Worm (Caenorhabditis elegans): Measurements from ENCODE around the gene unc-69.

Gene unc-69

DNA sequence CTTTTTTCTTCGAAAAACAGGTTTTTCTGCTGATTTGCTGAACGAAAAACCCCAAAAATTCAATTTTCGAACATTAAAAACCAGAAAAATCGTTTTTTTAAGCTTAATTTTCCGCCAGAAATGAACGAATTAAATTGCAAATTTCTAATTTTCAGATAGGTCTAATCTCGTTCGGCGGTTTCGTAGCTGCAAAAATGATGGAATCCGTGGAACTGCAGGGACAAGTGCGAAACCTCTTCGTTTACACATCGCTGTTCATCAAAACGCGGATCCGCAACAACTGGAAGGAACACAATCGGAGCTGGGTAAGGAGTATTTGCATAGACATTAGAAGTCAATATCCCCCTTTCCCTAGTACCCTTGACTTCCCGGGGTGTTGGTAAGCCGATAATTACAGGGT is 17.4 kb downstream of the unc-69 start:
- TF ChIP-seq tbx-2 (tag; optimal IDR thresholded peaks at IDR 0.05): no peak
- no peak for TF ChIP-seq Y22D7AL.16 (tag; optimal IDR thresholded peaks at IDR 0.05)
- TF ChIP-seq ceh-14 (tag; optimal IDR thresholded peaks at IDR 0.05): no peak
- no peak for TF ChIP-seq nhr-232 (tag; optimal IDR thresholded peaks at IDR 0.05)
- TF ChIP-seq dmd-4 (tag; optimal IDR thresholded peaks at IDR 0.05; ENCODE audit: borderline replicate concordance): no peak
- no peak for TF ChIP-seq T23F11.4 (GFP tag; optimal IDR thresholded peaks at IDR 0.05)
- no peak for TF ChIP-seq unc-42 (tag; optimal IDR thresholded peaks at IDR 0.05)
- no peak for TF ChIP-seq npax-4 (tag; optimal IDR thresholded peaks at IDR 0.05)
- no peak for TF ChIP-seq ceh-31 (tag; optimal IDR thresholded peaks at IDR 0.05)
- no peak for TF ChIP-seq fax-1 (tag; optimal IDR thresholded peaks at IDR 0.05)
- no peak for TF ChIP-seq elt-4 (tag; optimal IDR thresholded peaks at IDR 0.05)
- no peak for TF ChIP-seq dve-1 (tag; optimal IDR thresholded peaks at IDR 0.05)
- TF ChIP-seq ets-4 (tag; optimal IDR thresholded peaks at IDR 0.05): no peak
- TF ChIP-seq che-1 (tag; optimal IDR thresholded peaks at IDR 0.05): no peak
- no peak for TF ChIP-seq ref-2 (tag; optimal IDR thresholded peaks at IDR 0.05)

DNA sequence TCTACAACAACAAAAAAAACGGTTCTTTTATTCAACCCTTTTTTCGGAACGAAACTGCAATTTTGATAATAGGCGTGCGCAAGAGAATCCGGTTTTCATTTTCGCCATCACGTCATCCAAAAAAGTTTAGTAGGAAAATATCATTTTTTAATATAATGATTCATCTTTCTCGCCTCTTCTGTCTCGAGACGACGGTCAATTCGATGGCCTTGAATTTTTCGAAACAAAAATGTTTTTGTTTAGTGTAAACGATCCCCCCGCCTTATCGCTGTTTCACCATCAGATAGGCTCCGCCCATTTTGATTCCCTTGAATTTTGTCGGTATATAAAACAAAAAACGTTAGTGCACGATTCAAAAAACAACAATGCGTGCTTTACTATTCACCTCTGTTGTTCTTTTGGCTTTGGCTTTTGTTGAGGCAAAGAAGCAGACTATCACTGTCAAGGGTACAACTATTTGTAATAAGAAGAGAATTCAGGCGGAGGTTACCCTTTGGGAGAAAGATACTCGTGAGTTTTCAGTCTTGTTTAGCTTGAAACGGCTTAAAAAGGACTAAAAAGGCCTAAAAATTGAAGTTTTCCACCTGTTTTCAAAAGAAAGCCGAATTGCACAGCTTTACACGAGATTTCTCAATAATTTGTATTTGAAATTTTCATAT is 18.9 kb downstream of the unc-69 start, which contains the start of gene ttr-15:
Gene ttr-15 (plus strand): TSS at position 340 of the 659 bp plus-strand sequence.
- TF ChIP-seq syd-9 (tag; optimal IDR thresholded peaks at IDR 0.05) (no peak), rnt-1 (tag; optimal IDR thresholded peaks at IDR 0.05) (no peak), hlh-6 (tag; optimal IDR thresholded peaks at IDR 0.05) (no peak), hlh-30 (tag; optimal IDR thresholded peaks at IDR 0.05; ENCODE audit: insufficient read depth) (no peak), elt-4 (tag; optimal IDR thresholded peaks at IDR 0.05) (no peak), hlh-15 (tag; optimal IDR thresholded peaks at IDR 0.05) (no peak), fax-1 (tag; optimal IDR thresholded peaks at IDR 0.05) (no peak), ets-4 (tag; optimal IDR thresholded peaks at IDR 0.05) (no peak), ztf-16 (tag; optimal IDR thresholded peaks at IDR 0.05) (no peak), dmd-4 (tag; optimal IDR thresholded peaks at IDR 0.05; ENCODE audit: borderline replicate concordance) (no peak), ceh-2 (tag; optimal IDR thresholded peaks at IDR 0.05) (no peak), fkh-10 (GFP tag; optimal IDR thresholded peaks at IDR 0.05) (no peak)

DNA sequence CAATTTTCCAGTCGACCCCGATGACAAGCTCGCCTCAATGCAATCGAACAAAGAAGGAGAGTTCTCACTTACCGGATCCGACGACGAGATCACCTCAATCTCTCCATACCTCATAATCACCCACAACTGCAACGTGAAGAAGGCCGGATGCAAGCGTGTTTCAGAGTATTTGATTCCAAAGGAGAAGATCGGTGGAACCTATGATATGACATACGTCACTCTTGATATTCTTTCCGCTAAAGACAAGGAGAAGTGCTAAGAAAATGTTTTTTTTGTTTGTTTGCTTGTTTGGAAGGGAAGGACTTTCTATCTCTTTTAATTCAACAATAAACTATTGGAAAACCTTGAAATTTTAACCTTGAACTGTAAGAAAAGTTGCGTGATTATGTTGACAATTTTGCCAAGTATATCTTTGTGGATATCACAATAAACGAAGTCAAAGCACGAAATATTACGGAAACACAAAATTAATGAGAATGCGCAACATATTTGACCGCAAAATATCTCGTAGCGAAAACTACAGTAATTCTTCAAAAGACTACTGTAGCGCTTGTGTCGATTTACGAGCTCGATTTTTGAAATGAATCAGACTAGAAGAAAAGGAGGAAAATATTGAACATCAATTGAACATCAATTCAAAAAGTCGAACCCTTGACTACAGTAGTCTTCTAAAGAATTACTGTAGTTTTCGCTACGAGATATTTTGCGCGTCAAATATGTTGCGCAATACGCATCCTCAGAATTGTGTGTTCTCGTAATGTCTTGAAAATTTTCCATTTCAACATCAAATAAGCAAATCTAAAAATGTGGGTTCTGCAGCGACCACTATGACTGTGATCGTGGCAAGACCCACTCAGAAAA is 20.5 kb downstream of the unc-69 start:
- no peak for TF ChIP-seq ceh-9 (tag; optimal IDR thresholded peaks at IDR 0.05)
- TF ChIP-seq ets-4 (tag; optimal IDR thresholded peaks at IDR 0.05): no peak
- no peak for TF ChIP-seq ttx-3 (tag; optimal IDR thresholded peaks at IDR 0.05)
- no peak for TF ChIP-seq unc-3 (GFP tag; conservative IDR thresholded peaks at IDR 0.05)
- no peak for TF ChIP-seq unc-3 (tag; optimal IDR thresholded peaks at IDR 0.05)
- TF ChIP-seq fkh-10 (GFP tag; optimal IDR thresholded peaks at IDR 0.05): no peak
- TF ChIP-seq sox-2 (GFP tag; IDR thresholded peaks at IDR 0.05): no peak
- TF ChIP-seq ceh-14 (tag; optimal IDR thresholded peaks at IDR 0.05): no peak
- TF ChIP-seq hlh-6 (tag; optimal IDR thresholded peaks at IDR 0.05): no peak
- no peak for TF ChIP-seq pax-1 (tag; optimal IDR thresholded peaks at IDR 0.05)
- TF ChIP-seq pha-2 (tag; optimal IDR thresholded peaks at IDR 0.05): no peak

DNA sequence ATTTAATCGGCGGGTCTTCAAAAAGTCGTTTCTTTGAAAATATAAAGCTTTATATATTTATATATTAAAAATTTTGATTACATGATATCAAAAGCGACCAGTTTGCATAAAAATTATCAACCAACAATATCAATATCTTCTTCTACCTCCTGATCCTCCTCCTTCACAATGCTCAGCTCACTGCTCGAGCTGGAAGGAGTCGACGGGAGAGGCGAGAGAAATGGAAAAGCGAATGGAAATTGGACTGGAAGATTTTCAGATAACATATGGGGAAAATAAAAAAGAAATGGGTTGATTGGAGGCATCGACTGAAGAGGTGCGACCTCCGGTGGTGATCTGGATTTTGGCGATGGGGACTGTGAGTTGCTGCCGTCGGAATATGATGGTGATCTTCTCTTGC is 21.2 kb downstream of the unc-69 start:
- no peak for TF ChIP-seq F13H6.1 (tag; optimal IDR thresholded peaks at IDR 0.05)
- TF ChIP-seq hlh-30 (tag; optimal IDR thresholded peaks at IDR 0.05; ENCODE audit: insufficient read depth): no peak
- no peak for TF ChIP-seq pqm-1 (tag; optimal IDR thresholded peaks at IDR 0.05)

DNA sequence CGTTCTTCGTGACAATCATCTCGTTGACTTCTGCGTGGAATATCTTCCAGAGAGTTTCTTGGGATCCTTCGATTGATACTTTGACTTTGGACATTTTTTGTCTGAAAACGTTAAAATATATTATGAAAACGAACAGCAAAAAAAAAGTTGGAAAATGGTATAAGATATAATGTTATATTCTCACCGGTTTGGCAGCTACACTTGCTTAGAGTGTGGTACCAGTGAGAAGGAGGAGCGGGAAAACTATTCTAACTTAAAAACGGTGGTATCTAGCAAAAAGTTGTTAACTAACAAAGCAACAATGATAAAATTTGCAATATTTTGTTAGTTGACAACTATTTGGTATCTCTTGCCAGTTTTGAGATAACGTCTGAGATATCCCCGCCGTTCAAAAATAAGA is 23.0 kb downstream of the unc-69 start, which contains the start of gene tbx-9:
Gene tbx-9 (minus strand): TSS at position 101 of the 400 bp plus-strand sequence.
- TF ChIP-seq nhr-232 (tag; optimal IDR thresholded peaks at IDR 0.05) (no peak), unc-42 (tag; optimal IDR thresholded peaks at IDR 0.05) (no peak), rnt-1 (tag; optimal IDR thresholded peaks at IDR 0.05) (no peak), unc-55 (GFP tag; optimal IDR thresholded peaks at IDR 0.05) (no peak), hlh-15 (tag; optimal IDR thresholded peaks at IDR 0.05) (no peak), ceh-2 (tag; optimal IDR thresholded peaks at IDR 0.05) (no peak), pat-9 (tag; optimal IDR thresholded peaks at IDR 0.05) (no peak), lin-11 (tag; optimal IDR thresholded peaks at IDR 0.05) (no peak), F13H6.1 (tag; optimal IDR thresholded peaks at IDR 0.05) (no peak), ceh-34 (tag; optimal IDR thresholded peaks at IDR 0.05) (no peak), elt-2 (tag; optimal IDR thresholded peaks at IDR 0.05) (no peak), npax-4 (tag; optimal IDR thresholded peaks at IDR 0.05) (no peak), hlh-6 (tag; optimal IDR thresholded peaks at IDR 0.05) (no peak), hlh-30 (tag; optimal IDR thresholded peaks at IDR 0.05; ENCODE audit: insufficient read depth) (no peak), unc-86 (tag; optimal IDR thresholded peaks at IDR 0.05) (no peak), hlh-8 (tag; optimal IDR thresholded peaks at IDR 0.05) (no peak), ets-4 (tag; optimal IDR thresholded peaks at IDR 0.05) (no peak)
